Fruit fly (Drosophila melanogaster) whole organism, embryonic: ENCODE measurements around the gene ebo.
A peak's percentile ranks its signal among the peaks of the same experiment; 100 is the strongest.

Experiments used
- BtbVII ChIP-seq: fragments of 200-800 bp; sonication (Bioruptor generic); optimal IDR thresholded peaks from 3 replicates; lab custom pipeline; 2017; ENCODE audit warnings: missing biosample characterization, mild to moderate bottlenecking, missing genetic modification characterization
- CG10979 ChIP-seq: fragments of 200-800 bp; sonication (Bioruptor generic); optimal IDR thresholded peaks from 2 replicates; lab custom pipeline; 2018; ENCODE audit warnings: missing biosample characterization, mild to moderate bottlenecking, missing genetic modification characterization, moderate library complexity
- CG11504 ChIP-seq: fragments of 200-800 bp; sonication (Bioruptor generic); optimal IDR thresholded peaks from 3 replicates; lab custom pipeline; 2019; ENCODE audit warnings: missing biosample characterization, mild to moderate bottlenecking, missing genetic modification characterization, moderate library complexity
- CG12104 ChIP-seq: fragments of 200-800 bp; sonication (Bioruptor generic); optimal IDR thresholded peaks from 3 replicates; lab custom pipeline; 2016; ENCODE audit warnings: missing biosample characterization, missing genetic modification characterization
- CG12236 ChIP-seq: fragments of 200-800 bp; sonication (Bioruptor generic); optimal IDR thresholded peaks from 2 replicates; lab custom pipeline; 2016; ENCODE audit warnings: missing biosample characterization, missing genetic modification characterization
- CG13123 ChIP-seq: fragments of 200-800 bp; sonication (Bioruptor generic); optimal IDR thresholded peaks from 2 replicates; lab custom pipeline; 2016; ENCODE audit warnings: missing biosample characterization, missing genetic modification characterization
- CG14441 ChIP-seq: fragments of 200-800 bp; sonication (Bioruptor generic); IDR thresholded peaks from 2 replicates; pipeline ENCODE4 v1.3.6; 2022; ENCODE audit warnings: missing biosample characterization, missing genetic modification characterization
- CG14860 ChIP-seq: fragments of 200-800 bp; sonication (Bioruptor generic); IDR thresholded peaks from 3 replicates; pipeline ENCODE4 v1.3.6; 2022; ENCODE audit warnings: missing biosample characterization, missing genetic modification characterization; ENCODE audit not compliant: partially characterized antibody
- CG16863 ChIP-seq: fragments of 200-800 bp; sonication (Bioruptor generic); optimal IDR thresholded peaks from 3 replicates; lab custom pipeline; 2016; ENCODE audit warnings: missing biosample characterization, missing genetic modification characterization
- CG17359 ChIP-seq: fragments of 200-800 bp; sonication (Bioruptor generic); optimal IDR thresholded peaks from 3 replicates; lab custom pipeline; 2018; ENCODE audit warnings: missing biosample characterization, mild to moderate bottlenecking, missing genetic modification characterization, moderate library complexity
- CG2129 ChIP-seq: fragments of 200-800 bp; sonication (Bioruptor generic); IDR thresholded peaks from 2 replicates; pipeline ENCODE4 v1.3.6; 2022; ENCODE audit warnings: missing biosample characterization, missing genetic modification characterization; ENCODE audit not compliant: partially characterized antibody
- CG2712 ChIP-seq: fragments of 200-800 bp; optimal IDR thresholded peaks from 3 replicates; lab custom pipeline; 2019; ENCODE audit warnings: missing biosample characterization, mild to moderate bottlenecking, missing genetic modification characterization, moderate library complexity
- CG34422 ChIP-seq: fragments of 200-800 bp; sonication (Bioruptor generic); IDR thresholded peaks from 3 replicates; pipeline ENCODE4 v1.3.6; 2022; ENCODE audit warnings: missing biosample characterization, missing genetic modification characterization
- CG5953 ChIP-seq: fragments of 200-800 bp; sonication (Bioruptor generic); IDR thresholded peaks from 2 replicates; pipeline ENCODE4 v1.3.6; 2022; ENCODE audit warnings: missing biosample characterization, missing genetic modification characterization
- CG6175 ChIP-seq: fragments of 200-800 bp; sonication (Bioruptor generic); IDR thresholded peaks from 3 replicates; pipeline ENCODE4 v1.3.6; 2022; ENCODE audit warnings: missing biosample characterization, missing genetic modification characterization
- CG7745 ChIP-seq: fragments of 200-800 bp; sonication (Bioruptor generic); optimal IDR thresholded peaks from 2 replicates; lab custom pipeline; 2018; ENCODE audit warnings: missing biosample characterization, mild to moderate bottlenecking, missing genetic modification characterization, moderate library complexity
- CG8359 ChIP-seq: fragments of 200-800 bp; sonication (Bioruptor generic); optimal IDR thresholded peaks from 2 replicates; lab custom pipeline; 2017; ENCODE audit warnings: missing biosample characterization, mild to moderate bottlenecking, missing genetic modification characterization, borderline replicate concordance
- Dad ChIP-seq: fragments of 200-800 bp; sonication (Bioruptor generic); optimal IDR thresholded peaks from 3 replicates; lab custom pipeline; 2016; ENCODE audit warnings: missing biosample characterization, missing genetic modification characterization
- Dll ChIP-seq: fragments of 200-800 bp; sonication (Bioruptor generic); IDR thresholded peaks from 4 replicates; pipeline ENCODE4 v1.3.6; 2022; ENCODE audit warnings: missing biosample characterization, missing genetic modification characterization; ENCODE audit not compliant: partially characterized antibody
- H15 ChIP-seq: fragments of 200-800 bp; sonication (Bioruptor generic); IDR thresholded peaks from 3 replicates; pipeline ENCODE4 v1.3.6; 2022; ENCODE audit warnings: missing biosample characterization, missing genetic modification characterization
- Hey ChIP-seq: fragments of 200-800 bp; sonication (Bioruptor generic); optimal IDR thresholded peaks from 3 replicates; lab custom pipeline; 2018; ENCODE audit warnings: missing biosample characterization, mild to moderate bottlenecking, missing genetic modification characterization
- Hmx ChIP-seq: fragments of 200-800 bp; sonication (Bioruptor generic); optimal IDR thresholded peaks from 2 replicates; lab custom pipeline; 2016; ENCODE audit warnings: missing biosample characterization, missing genetic modification characterization
- Hr51 ChIP-seq, 2 experiments: fragments of 200-800 bp; sonication (Bioruptor generic); optimal IDR thresholded peaks; 2 replicates in 1 of 2; 3 replicates in 1 of 2; lab custom pipeline; 2016 to 2018; ENCODE audit warnings: missing biosample characterization in 2 of 2, missing genetic modification characterization in 2 of 2, mild to moderate bottlenecking in 1 of 2, moderate library complexity in 1 of 2
- Kr ChIP-seq: fragments of 200-800 bp; sonication (Bioruptor generic); optimal IDR thresholded peaks from 2 replicates; lab custom pipeline; 2017; ENCODE audit warnings: missing biosample characterization, mild to moderate bottlenecking, missing genetic modification characterization
- Lhr ChIP-seq: fragments of 200-800 bp; sonication (Bioruptor generic); optimal IDR thresholded peaks from 3 replicates; lab custom pipeline; 2017; ENCODE audit warnings: mild to moderate bottlenecking, missing biosample characterization, missing genetic modification reagents, missing genetic modification characterization
- Meics ChIP-seq: fragments of 200-800 bp; sonication (Bioruptor generic); optimal IDR thresholded peaks from 2 replicates; lab custom pipeline; 2017; ENCODE audit warnings: missing biosample characterization, mild to moderate bottlenecking, missing genetic modification characterization
- Myb ChIP-seq: fragments of 200-800 bp; sonication (Bioruptor generic); optimal IDR thresholded peaks from 2 replicates; lab custom pipeline; 2016; ENCODE audit warnings: missing biosample characterization, missing genetic modification characterization
- Six4 ChIP-seq: fragments of 200-800 bp; sonication (Bioruptor generic); optimal IDR thresholded peaks from 2 replicates; lab custom pipeline; 2016; ENCODE audit warnings: missing biosample characterization, missing genetic modification characterization
- TFAM ChIP-seq: fragments of 200-800 bp; sonication (Bioruptor generic); optimal IDR thresholded peaks from 2 replicates; lab custom pipeline; 2017; ENCODE audit warnings: missing biosample characterization, missing genetic modification characterization, inconsistent platforms
- Taf1 ChIP-seq: fragments of 200-800 bp; sonication (Bioruptor generic); IDR thresholded peaks from 2 replicates; pipeline ENCODE4 v1.3.6; 2022; ENCODE audit warnings: missing biosample characterization, missing genetic modification characterization
- Tbp ChIP-seq: fragments of >200 bp; optimal IDR thresholded peaks from 2 replicates; lab custom pipeline; 2018; ENCODE audit warnings: missing biosample characterization, missing genetic modification characterization
- Trl ChIP-seq, 3 experiments: fragments of >200 bp in 2 of 3; fragments of 200-800 bp in 1 of 3; sonication (Bioruptor generic) in 1 of 3; optimal IDR thresholded peaks; 2 replicates in 1 of 3; 3 replicates in 2 of 3; lab custom pipeline; 2016 to 2017; ENCODE audit warnings: missing biosample characterization in 1 of 3, missing genetic modification characterization in 1 of 3
- ara ChIP-seq: fragments of 200-800 bp; sonication (Bioruptor generic); IDR thresholded peaks from 2 replicates; pipeline ENCODE4 v1.3.6; 2022; ENCODE audit warnings: missing biosample characterization, missing genetic modification characterization
- bigmax ChIP-seq: fragments of 200-800 bp; sonication (Bioruptor generic); optimal IDR thresholded peaks from 2 replicates; lab custom pipeline; 2018; ENCODE audit warnings: missing biosample characterization, mild to moderate bottlenecking, missing genetic modification characterization
- bowl ChIP-seq: fragments of 200-800 bp; sonication (Bioruptor generic); IDR thresholded peaks from 2 replicates; pipeline ENCODE4 v1.3.6; 2022; ENCODE audit warnings: missing biosample characterization, missing genetic modification characterization
- chinmo ChIP-seq: fragments of 200-800 bp; sonication (Bioruptor generic); IDR thresholded peaks from 4 replicates; pipeline ENCODE4 v1.3.6; 2022; ENCODE audit warnings: missing biosample characterization, missing genetic modification characterization; ENCODE audit not compliant: partially characterized antibody
- gt ChIP-seq: fragments of 200-800 bp; sonication (Bioruptor generic); IDR thresholded peaks from 2 replicates; pipeline ENCODE4 v1.3.6; 2022; ENCODE audit warnings: missing biosample characterization, missing genetic modification characterization
- inv ChIP-seq: fragments of 200-800 bp; sonication (Bioruptor generic); IDR thresholded peaks from 2 replicates; pipeline ENCODE4 v1.3.6; 2022; ENCODE audit warnings: missing biosample characterization, missing genetic modification characterization; ENCODE audit not compliant: partially characterized antibody
- knrl ChIP-seq: fragments of 200-800 bp; sonication (Bioruptor generic); IDR thresholded peaks from 3 replicates; pipeline ENCODE4 v1.3.6; 2022; ENCODE audit warnings: missing biosample characterization, missing genetic modification characterization; ENCODE audit not compliant: partially characterized antibody
- pho ChIP-seq: fragments of 200-800 bp; sonication (Bioruptor generic); optimal IDR thresholded peaks from 2 replicates; lab custom pipeline; 2016; ENCODE audit warnings: missing biosample characterization, missing genetic modification characterization
- phol ChIP-seq: fragments of 200-800 bp; sonication (Bioruptor generic); optimal IDR thresholded peaks from 3 replicates; lab custom pipeline; 2018; ENCODE audit warnings: missing biosample characterization, mild to moderate bottlenecking, missing genetic modification characterization, moderate library complexity
- repo ChIP-seq: fragments of 200-800 bp; sonication (Bioruptor generic); optimal IDR thresholded peaks from 2 replicates; lab custom pipeline; 2016; ENCODE audit warnings: missing biosample characterization, missing genetic modification characterization
- sens-2 ChIP-seq: fragments of 200-800 bp; sonication (Bioruptor generic); IDR thresholded peaks from 2 replicates; pipeline ENCODE4 v1.3.6; 2022; ENCODE audit warnings: missing biosample characterization, missing genetic modification characterization
- sna ChIP-seq: fragments of 200-800 bp; sonication (Bioruptor generic); IDR thresholded peaks from 2 replicates; pipeline ENCODE4 v1.3.6; 2022; ENCODE audit warnings: missing biosample characterization, missing genetic modification characterization; ENCODE audit not compliant: partially characterized antibody
- sr ChIP-seq: fragments of 200-800 bp; sonication (Bioruptor generic); IDR thresholded peaks from 3 replicates; pipeline ENCODE4 v1.3.6; 2022; ENCODE audit warnings: missing biosample characterization, missing genetic modification characterization
- toy ChIP-seq: fragments of 200-800 bp; sonication (Bioruptor generic); IDR thresholded peaks from 2 replicates; pipeline ENCODE4 v1.3.6; 2022; ENCODE audit warnings: missing biosample characterization, missing genetic modification characterization
- tup ChIP-seq: fragments of 200-800 bp; sonication (Bioruptor generic); optimal IDR thresholded peaks from 2 replicates; lab custom pipeline; 2016; ENCODE audit warnings: missing biosample characterization, mild to moderate bottlenecking, missing genetic modification characterization, moderate library complexity
- z ChIP-seq: fragments of 200-800 bp; sonication (Bioruptor generic); IDR thresholded peaks from 3 replicates; pipeline ENCODE4 v1.3.6; 2022; ENCODE audit warnings: missing biosample characterization, missing genetic modification characterization

Gene ebo

dm6 chrX:523179-523851 lies 46.9 kb upstream of the ebo start, which contains the start of gene elav:
TSS of gene elav (minus strand) at chrX:523226.
- TF ChIP-seq sna (GFP tag; lab: Robert Waterston, UW) (0 out of 2 replicates have a peak, but pooled peaks have one; percentile 21), Hey (tag; lab: Kevin White, UChicago) (peak; percentile 95), CG12236 (GFP tag; lab: Kevin White, UChicago) (peak; percentile 92), phol (tag; lab: Kevin White, UChicago) (peak; percentile 98), pho (GFP tag; lab: Kevin White, UChicago) (peak; percentile 96), Dll (GFP tag; lab: Robert Waterston, UW) (0 out of 4 replicates have a peak, but pooled peaks have one; percentile 23), BtbVII (GFP tag; lab: Kevin White, UChicago) (peak; percentile 99), knrl (GFP tag; lab: Robert Waterston, UW) (no peak), Six4 (peak; percentile 98), CG16863 (GFP tag; lab: Kevin White, UChicago) (peak; percentile 96), Trl (optimal IDR thresholded peaks at IDR 0.05; lab: Kevin White, UChicago) (peak; percentile 96 to 97), Trl (GFP tag; optimal IDR thresholded peaks at IDR 0.05; lab: Kevin White, UChicago) (peak; percentile 97), Meics (GFP tag; lab: Kevin White, UChicago) (peak; percentile 99), Dad (peak; percentile 95), Lhr (GFP tag; lab: Kevin White, UChicago) (peak; percentile 94), bowl (GFP tag; lab: Robert Waterston, UW) (peak; percentile 96), Tbp (no peak), CG8359 (GFP tag; lab: Kevin White, UChicago) (peak; percentile 92), CG2712 (peak; percentile 99), sr (GFP tag; lab: Robert Waterston, UW) (peak; percentile 87; the same call in 2 of the 3 replicates), H15 (GFP tag; lab: Robert Waterston, UW) (peak; percentile 97), CG14860 (GFP tag; lab: Robert Waterston, UW) (no peak), repo (GFP tag; lab: Kevin White, UChicago) (peak; percentile 90), CG2129 (GFP tag; lab: Robert Waterston, UW) (no peak), Myb (GFP tag; lab: Kevin White, UChicago) (peak; percentile 84), CG6175 (GFP tag; lab: Robert Waterston, UW) (peak; percentile 95), inv (no peak), Hmx (peak; percentile 93), sens-2 (GFP tag; lab: Robert Waterston, UW) (peak; percentile 94), CG13123 (GFP tag; lab: Kevin White, UChicago) (peak; percentile 93), CG7745 (tag; lab: Kevin White, UChicago) (peak; percentile 86), Hr51 (GFP tag; optimal IDR thresholded peaks at IDR 0.05; lab: Kevin White, UChicago) (peak; percentile 98 to 99), Kr (GFP tag; lab: Kevin White, UChicago) (peak; percentile 89), chinmo (no peak), CG10979 (tag; lab: Kevin White, UChicago) (peak; percentile 99), z (peak; percentile 82; the same call in 2 of the 3 replicates), CG5953 (GFP tag; lab: Robert Waterston, UW) (peak; percentile 95), CG11504 (peak; percentile 98), CG17359 (tag; lab: Kevin White, UChicago) (peak; percentile 98), bigmax (GFP tag; lab: Kevin White, UChicago) (peak; percentile 77), CG12104 (GFP tag; lab: Kevin White, UChicago) (peak; percentile 97), tup (GFP tag; lab: Kevin White, UChicago) (peak; percentile 92), ara (GFP tag; lab: Robert Waterston, UW) (peak; percentile 97), Taf1 (peak; percentile 96), TFAM (GFP tag; lab: Kevin White, UChicago) (peak; percentile 91), CG34422 (GFP tag; lab: Robert Waterston, UW) (peak; percentile 98), toy (GFP tag; lab: Robert Waterston, UW) (peak; percentile 96), CG14441 (GFP tag; lab: Robert Waterston, UW) (peak; percentile 98), gt (GFP tag; lab: Robert Waterston, UW) (peak; percentile 92)
